Worm (Caenorhabditis elegans) whole organism, midembryonic: ENCODE measurements around the gene Y82E9BR.14.

Experiments used
- T22C8.4 ChIP-seq: fragments of 200-800 bp; sonication (Bioruptor generic); IDR thresholded peaks from 2 replicates; pipeline ENCODE4 v1.3.6; 2022; ENCODE audit warnings: missing genetic modification characterization, missing compliant biosample characterization
- cog-1 ChIP-seq: sonication (generic microtip); optimal IDR thresholded peaks from 2 replicates; lab custom pipeline; 2016; ENCODE audit warnings: missing genetic modification characterization, missing compliant biosample characterization
- flt-1 ChIP-seq: fragments of 200-800 bp; sonication (Bioruptor generic); IDR thresholded peaks from 2 replicates; pipeline ENCODE4 v1.3.6; 2022; ENCODE audit warnings: missing genetic modification characterization, missing compliant biosample characterization
- klf-2 ChIP-seq: fragments of 200-800 bp; sonication (Bioruptor generic); conservative IDR thresholded peaks from 2 replicates; pipeline ENCODE4 v1.3.6; 2022; ENCODE audit warnings: missing genetic modification reagents, missing genetic modification characterization, missing compliant biosample characterization
- med-1 ChIP-seq: sonication (generic microtip); optimal IDR thresholded peaks from 2 replicates; lab custom pipeline; 2017; ENCODE audit warnings: missing genetic modification characterization, mild to moderate bottlenecking, missing compliant biosample characterization, antibody characterized with exemption, missing genetic modification reagents; ENCODE audit not compliant: insufficient read depth
- ref-1 ChIP-seq: fragments of 200-800 bp; sonication (Bioruptor generic); conservative IDR thresholded peaks from 2 replicates; pipeline ENCODE4 v1.3.6; 2022; ENCODE audit warnings: missing genetic modification reagents, missing genetic modification characterization, missing compliant biosample characterization
- tab-1 ChIP-seq: fragments of 200-800 bp; sonication (Bioruptor generic); IDR thresholded peaks from 2 replicates; pipeline ENCODE4 v1.3.6; 2022; ENCODE audit warnings: missing genetic modification characterization, missing compliant biosample characterization
- ztf-23 ChIP-seq: fragments of 200-800 bp; sonication (Bioruptor generic); IDR thresholded peaks from 2 replicates; pipeline ENCODE4 v1.3.6; 2022; ENCODE audit warnings: missing genetic modification reagents, missing genetic modification characterization, missing compliant biosample characterization
- ztf-29 ChIP-seq: fragments of 200-800 bp; sonication (Bioruptor generic); IDR thresholded peaks from 2 replicates; pipeline ENCODE4 v1.3.6; 2022; ENCODE audit warnings: missing genetic modification reagents, missing genetic modification characterization, missing compliant biosample characterization

- TF ChIP-seq flt-1 (peak; percentile 76; the same call in 1 of the 2 replicates), klf-2 (GFP tag; lab: Robert Waterston, UW) (no peak), ref-1 (GFP tag; lab: Robert Waterston, UW) (no peak), tab-1 (GFP tag; lab: Robert Waterston, UW) (no peak), ztf-29 (GFP tag; lab: Robert Waterston, UW) (0 out of 2 replicates have a peak, but pooled peaks have one; percentile 18), med-1 (GFP tag; lab: Kevin White, UChicago) (peak; percentile 21), T22C8.4 (GFP tag; lab: Robert Waterston, UW) (peak; percentile 58), ztf-23 (GFP tag; lab: Robert Waterston, UW) (0 out of 2 replicates have a peak, but pooled peaks have one; percentile 39), cog-1 (peak; percentile 45)
Measured at ce11 chrIII:1418709-1419108, 4.8 kb upstream of the Y82E9BR.14 start.
